Worm (Caenorhabditis elegans) whole organism, late embryonic: ENCODE data around the gene Y11D7A.19.
"Not testable (repeated sequence)": the region's sequence is repeated elsewhere in the genome, so short reads cannot be mapped to it uniquely, and the experiment has no call there.

ENCODE experiments used
- C08G9.2 ChIP-seq: sonication (generic microtip); optimal IDR thresholded peaks from 2 replicates; lab custom pipeline; 2016; ENCODE audit warnings: mild to moderate bottlenecking, missing genetic modification characterization, moderate library complexity, missing compliant biosample characterization
- C38D4.7 ChIP-seq: fragments of 200-800 bp; sonication (Bioruptor generic); optimal IDR thresholded peaks from 2 replicates; lab custom pipeline; 2018; ENCODE audit warnings: mild to moderate bottlenecking, missing genetic modification characterization, moderate library complexity, missing compliant biosample characterization
- K02D7.2 ChIP-seq: sonication (generic microtip); optimal IDR thresholded peaks from 2 replicates; lab custom pipeline; 2017; ENCODE audit warnings: mild to moderate bottlenecking, missing genetic modification characterization, missing compliant biosample characterization
- ahr-1 ChIP-seq: sonication (generic microtip); optimal IDR thresholded peaks from 2 replicates; lab custom pipeline; 2016; ENCODE audit warnings: missing genetic modification characterization, missing compliant biosample characterization
- ceh-14 ChIP-seq: sonication (generic microtip); optimal IDR thresholded peaks from 2 replicates; lab custom pipeline; 2016; ENCODE audit warnings: missing genotype, missing genetic modification characterization, missing compliant biosample characterization
- ceh-18 ChIP-seq: sonication (generic microtip); optimal IDR thresholded peaks from 2 replicates; lab custom pipeline; 2016; ENCODE audit warnings: missing genetic modification characterization, missing compliant biosample characterization
- ceh-24 ChIP-seq: sonication (generic microtip); optimal IDR thresholded peaks from 2 replicates; lab custom pipeline; 2016; ENCODE audit warnings: mild to moderate bottlenecking, missing genetic modification characterization, missing compliant biosample characterization
- ceh-34 ChIP-seq: sonication (generic microtip); optimal IDR thresholded peaks from 2 replicates; lab custom pipeline; 2016; ENCODE audit warnings: mild to moderate bottlenecking, missing genetic modification characterization, missing compliant biosample characterization
- ceh-48 ChIP-seq: sonication (generic microtip); optimal IDR thresholded peaks from 2 replicates; lab custom pipeline; 2016; ENCODE audit warnings: missing genetic modification characterization, inconsistent platforms, missing compliant biosample characterization
- ceh-9 ChIP-seq: sonication (generic microtip); optimal IDR thresholded peaks from 2 replicates; lab custom pipeline; 2016; ENCODE audit warnings: mild to moderate bottlenecking, missing genetic modification characterization, inconsistent platforms, missing compliant biosample characterization
- che-1 ChIP-seq: sonication (generic microtip); optimal IDR thresholded peaks from 2 replicates; lab custom pipeline; 2016; ENCODE audit warnings: mild to moderate bottlenecking, missing genetic modification characterization, missing compliant biosample characterization
- dmd-4 ChIP-seq: sonication (generic microtip); optimal IDR thresholded peaks from 2 replicates; lab custom pipeline; 2016; ENCODE audit warnings: borderline replicate concordance, missing genetic modification characterization, missing compliant biosample characterization
- elt-4 ChIP-seq: sonication (generic microtip); optimal IDR thresholded peaks from 2 replicates; lab custom pipeline; 2016; ENCODE audit warnings: missing genetic modification characterization, missing compliant biosample characterization
- eyg-1 ChIP-seq: sonication (generic microtip); optimal IDR thresholded peaks from 2 replicates; lab custom pipeline; 2016; ENCODE audit warnings: missing genotype, missing genetic modification characterization, missing compliant biosample characterization
- gmeb-2 ChIP-seq: sonication (generic microtip); optimal IDR thresholded peaks from 2 replicates; lab custom pipeline; 2016; ENCODE audit warnings: missing genetic modification characterization, inconsistent platforms, missing compliant biosample characterization
- hlh-13 ChIP-seq: fragments of 200-800 bp; sonication (Bioruptor generic); optimal IDR thresholded peaks from 2 replicates; lab custom pipeline; 2018; ENCODE audit warnings: mild to moderate bottlenecking, missing genetic modification characterization, missing compliant biosample characterization
- hlh-15 ChIP-seq: sonication (generic microtip); optimal IDR thresholded peaks from 2 replicates; lab custom pipeline; 2016; ENCODE audit warnings: missing genetic modification characterization, missing compliant biosample characterization
- hlh-30 ChIP-seq: sonication (generic microtip); optimal IDR thresholded peaks from 2 replicates; lab custom pipeline; 2017; ENCODE audit warnings: antibody characterized with exemption, missing genetic modification characterization, missing compliant biosample characterization; ENCODE audit not compliant: insufficient read depth
- hlh-8 ChIP-seq: sonication (generic microtip); optimal IDR thresholded peaks from 2 replicates; lab custom pipeline; 2016; ENCODE audit warnings: missing genotype, missing genetic modification characterization, missing compliant biosample characterization
- lim-6 ChIP-seq: sonication (generic microtip); optimal IDR thresholded peaks from 2 replicates; lab custom pipeline; 2016; ENCODE audit warnings: missing genetic modification characterization, missing compliant biosample characterization
- mec-3 ChIP-seq: sonication (generic microtip); optimal IDR thresholded peaks from 2 replicates; lab custom pipeline; 2016; ENCODE audit warnings: borderline replicate concordance, missing genetic modification characterization, missing compliant biosample characterization
- nhr-11 ChIP-seq: fragments of 150-350 bp; optimal IDR thresholded peaks from 2 replicates; lab custom pipeline; 2014; ENCODE audit warnings: missing biosample characterization, missing genetic modification characterization
- pag-3 ChIP-seq: sonication (generic microtip); optimal IDR thresholded peaks from 2 replicates; lab custom pipeline; 2016; ENCODE audit warnings: missing compliant biosample characterization, missing genetic modification characterization, borderline replicate concordance
- pat-9 ChIP-seq: fragments of 200-800 bp; sonication (Bioruptor generic); optimal IDR thresholded peaks from 2 replicates; lab custom pipeline; 2018; ENCODE audit warnings: mild to moderate bottlenecking, missing genetic modification characterization, moderate library complexity, missing compliant biosample characterization
- pha-2 ChIP-seq: sonication (generic microtip); optimal IDR thresholded peaks from 2 replicates; lab custom pipeline; 2017; ENCODE audit warnings: mild to moderate bottlenecking, missing genetic modification characterization, missing compliant biosample characterization
- pha-4 ChIP-seq: fragments of 150-350 bp; optimal IDR thresholded peaks from 2 replicates; lab custom pipeline; 2018; ENCODE audit warnings: missing biosample characterization, missing genetic modification reagents, missing genetic modification characterization
- pqm-1 ChIP-seq: sonication (generic microtip); optimal IDR thresholded peaks from 2 replicates; lab custom pipeline; 2016; ENCODE audit warnings: missing genetic modification characterization, missing compliant biosample characterization
- pros-1 ChIP-seq: fragments of 150-350 bp; optimal IDR thresholded peaks from 2 replicates; lab custom pipeline; 2014; ENCODE audit warnings: missing biosample characterization, missing genetic modification reagents, missing genetic modification characterization
- ref-2 ChIP-seq: sonication (generic microtip); optimal IDR thresholded peaks from 2 replicates; lab custom pipeline; 2016; ENCODE audit warnings: missing genetic modification characterization, missing compliant biosample characterization
- rnt-1 ChIP-seq: sonication (generic microtip); optimal IDR thresholded peaks from 2 replicates; lab custom pipeline; 2016; ENCODE audit warnings: missing genetic modification characterization, missing compliant biosample characterization
- sdc-2 ChIP-seq: sonication (generic microtip); optimal IDR thresholded peaks from 2 replicates; lab custom pipeline; 2016; ENCODE audit warnings: missing genotype, missing genetic modification characterization, missing compliant biosample characterization
- sox-2 ChIP-seq: fragments of 200-800 bp; sonication (Bioruptor generic); IDR thresholded peaks from 2 replicates; pipeline ENCODE4 v1.3.6; 2022; ENCODE audit warnings: missing genetic modification reagents, missing genetic modification characterization, missing compliant biosample characterization
- sox-4 ChIP-seq: sonication (generic microtip); optimal IDR thresholded peaks from 2 replicates; lab custom pipeline; 2017; ENCODE audit warnings: mild to moderate bottlenecking, missing genetic modification characterization, inconsistent platforms, missing compliant biosample characterization
- syd-9 ChIP-seq: sonication (generic microtip); optimal IDR thresholded peaks from 2 replicates; lab custom pipeline; 2016; ENCODE audit warnings: mild to moderate bottlenecking, missing genetic modification characterization, moderate library complexity, missing compliant biosample characterization
- tbx-7 ChIP-seq: sonication (generic microtip); optimal IDR thresholded peaks from 2 replicates; lab custom pipeline; 2016; ENCODE audit warnings: missing genotype, missing genetic modification characterization, missing compliant biosample characterization
- ttx-3 ChIP-seq: sonication (generic microtip); optimal IDR thresholded peaks from 2 replicates; lab custom pipeline; 2016; ENCODE audit warnings: missing genetic modification reagents, missing genetic modification characterization, missing compliant biosample characterization
- unc-3 ChIP-seq, 2 experiments: fragments of 200-800 bp in 1 of 2; sonication (Bioruptor generic) in 1 of 2; sonication (generic microtip) in 1 of 2; conservative IDR thresholded peaks in 1 of 2; optimal IDR thresholded peaks in 1 of 2; 2 replicates each; pipeline versions ENCODE4 v1.3.6 to Lab custom; 2016 to 2022; ENCODE audit warnings: missing compliant biosample characterization in 2 of 2, missing genetic modification characterization in 2 of 2, missing genetic modification reagents in 1 of 2
- unc-42 ChIP-seq: sonication (generic microtip); optimal IDR thresholded peaks from 2 replicates; lab custom pipeline; 2016; ENCODE audit warnings: missing genotype, missing genetic modification characterization, missing compliant biosample characterization
- unc-86 ChIP-seq: sonication (generic microtip); optimal IDR thresholded peaks from 2 replicates; lab custom pipeline; 2016; ENCODE audit warnings: missing genetic modification characterization, missing compliant biosample characterization
- zip-5 ChIP-seq: sonication (generic microtip); optimal IDR thresholded peaks from 2 replicates; lab custom pipeline; 2016; ENCODE audit warnings: missing genetic modification characterization, missing compliant biosample characterization
- ztf-16 ChIP-seq: sonication (generic microtip); optimal IDR thresholded peaks from 2 replicates; lab custom pipeline; 2017; ENCODE audit warnings: missing genetic modification characterization, missing compliant biosample characterization

The Y11D7A.19 gene

ce11 chrIV:9266464-9266863 is at the start of gene Y11D7A.19:
Y11D7A.19 (minus strand) TSS chrIV:9266564.
- no peak for TF ChIP-seq unc-3 (GFP tag; conservative IDR thresholded peaks at IDR 0.05; lab: Robert Waterston, UW)
- no peak for TF ChIP-seq unc-3 (tag; optimal IDR thresholded peaks at IDR 0.05; lab: Kevin White, UChicago)
- no peak for TF ChIP-seq che-1
- no peak for TF ChIP-seq hlh-13
- no peak for TF ChIP-seq pha-4 (tag; lab: Kevin White, UChicago)
- no peak for TF ChIP-seq hlh-8 (tag; lab: Kevin White, UChicago)
- no peak for TF ChIP-seq sox-2 (GFP tag; lab: Robert Waterston, UW)
- no peak for TF ChIP-seq elt-4 (tag; lab: Kevin White, UChicago)
- no peak for TF ChIP-seq zip-5 (tag; lab: Kevin White, UChicago)
- TF ChIP-seq sdc-2 (tag; lab: Kevin White, UChicago): no peak
- TF ChIP-seq pha-2 (tag; lab: Kevin White, UChicago): no peak
- TF ChIP-seq ceh-18 (tag; lab: Kevin White, UChicago): no peak
- TF ChIP-seq ttx-3 (tag; lab: Kevin White, UChicago): no peak
- TF ChIP-seq dmd-4 (tag; lab: Kevin White, UChicago): no peak
- TF ChIP-seq hlh-30 (tag; lab: Kevin White, UChicago): no peak
- TF ChIP-seq ztf-16 (tag; lab: Kevin White, UChicago): no peak
- TF ChIP-seq hlh-15 (tag; lab: Kevin White, UChicago): no peak
- no peak for TF ChIP-seq sox-4 (tag; lab: Kevin White, UChicago)
- no peak for TF ChIP-seq unc-86 (tag; lab: Kevin White, UChicago)
- no peak for TF ChIP-seq syd-9
- no peak for TF ChIP-seq pag-3 (tag; lab: Kevin White, UChicago)

ce11 chrIV:9312827-9313226 is 46.5 kb upstream of the Y11D7A.19 start, which contains the start of gene F49C12.7:
F49C12.7 (minus strand) TSS chrIV:9312927.
- not testable (repeated sequence) for TF ChIP-seq ahr-1 (tag; lab: Kevin White, UChicago); nhr-11; unc-42
- TF ChIP-seq, all 69 proteins: peak for 0; not testable (repeated sequence) for 69

- no peak for TF ChIP-seq zip-5 (tag; lab: Kevin White, UChicago)
- no peak for TF ChIP-seq unc-3 (GFP tag; conservative IDR thresholded peaks at IDR 0.05; lab: Robert Waterston, UW)
- no peak for TF ChIP-seq unc-3 (tag; optimal IDR thresholded peaks at IDR 0.05; lab: Kevin White, UChicago)
- no peak for TF ChIP-seq pqm-1 (tag; lab: Kevin White, UChicago)
- no peak for TF ChIP-seq gmeb-2 (tag; lab: Kevin White, UChicago)
- no peak for TF ChIP-seq ttx-3 (tag; lab: Kevin White, UChicago)
- TF ChIP-seq C08G9.2 (tag; lab: Kevin White, UChicago): no peak
- no peak for TF ChIP-seq C38D4.7 (GFP tag; lab: Kevin White, UChicago)
- no peak for TF ChIP-seq lim-6 (tag; lab: Kevin White, UChicago)
These were observed 44.7 kb upstream of the Y11D7A.19 start for ce11 chrIV:9310935-9311566.

- TF ChIP-seq rnt-1 (tag; lab: Kevin White, UChicago) (no peak), gmeb-2 (tag; lab: Kevin White, UChicago) (no peak), mec-3 (tag; lab: Kevin White, UChicago) (no peak), ceh-48 (tag; lab: Kevin White, UChicago) (no peak), ref-2 (tag; lab: Kevin White, UChicago) (no peak), pqm-1 (tag; lab: Kevin White, UChicago) (no peak), ceh-9 (tag; lab: Kevin White, UChicago) (no peak), ceh-34 (tag; lab: Kevin White, UChicago) (no peak), pros-1 (tag; lab: Kevin White, UChicago) (no peak), pat-9 (tag; lab: Kevin White, UChicago) (no peak), eyg-1 (tag; lab: Kevin White, UChicago) (no peak), K02D7.2 (tag; lab: Kevin White, UChicago) (no peak), ztf-16 (tag; lab: Kevin White, UChicago) (no peak), tbx-7 (no peak), hlh-8 (tag; lab: Kevin White, UChicago) (no peak), ceh-24 (no peak), ceh-14 (tag; lab: Kevin White, UChicago) (no peak)
These were observed 42.6 kb upstream of the Y11D7A.19 start, which contains the start of gene F49C12.6 for ce11 chrIV:9308975-9309374. F49C12.6 (minus strand) TSS chrIV:9309075.
